Worm (Caenorhabditis elegans) whole organism, L1 larva: ENCODE results near the gene amt-3.

Source experiments
- C34B4.2 ChIP-seq: sonication (generic microtip); optimal IDR thresholded peaks from 2 replicates; lab custom pipeline; 2017; ENCODE audit warnings: mild to moderate bottlenecking, missing genetic modification characterization, missing compliant biosample characterization
- F16B12.6 ChIP-seq: fragments of 150-350 bp; optimal IDR thresholded peaks from 2 replicates; lab custom pipeline; 2014; ENCODE audit warnings: missing biosample characterization, missing genetic modification characterization
- ceh-82 ChIP-seq, 3 experiments: fragments of 150-350 bp in 1 of 3; sonication (generic microtip) in 2 of 3; optimal IDR thresholded peaks; 2 replicates each; lab custom pipeline; 2014 to 2017; ENCODE audit warnings: missing biosample characterization in 3 of 3, missing genetic modification characterization in 3 of 3
- elt-3 ChIP-seq, 6 experiments: fragments of 150-350 bp in 1 of 6; sonication (generic microtip); optimal IDR thresholded peaks; 2 replicates each; lab custom pipeline; 2017 to 2018; ENCODE audit warnings: missing biosample characterization in 6 of 6, missing genetic modification characterization in 6 of 6, inconsistent platforms in 1 of 6
- snpc-4 ChIP-seq: fragments of 150-350 bp; optimal IDR thresholded peaks from 2 replicates; lab custom pipeline; 2014; ENCODE audit warnings: missing biosample characterization, missing genetic modification characterization
- xbp-1 ChIP-seq: sonication (generic microtip); optimal IDR thresholded peaks from 2 replicates; lab custom pipeline; 2016; ENCODE audit warnings: missing genetic modification characterization, missing compliant biosample characterization

DNA sequence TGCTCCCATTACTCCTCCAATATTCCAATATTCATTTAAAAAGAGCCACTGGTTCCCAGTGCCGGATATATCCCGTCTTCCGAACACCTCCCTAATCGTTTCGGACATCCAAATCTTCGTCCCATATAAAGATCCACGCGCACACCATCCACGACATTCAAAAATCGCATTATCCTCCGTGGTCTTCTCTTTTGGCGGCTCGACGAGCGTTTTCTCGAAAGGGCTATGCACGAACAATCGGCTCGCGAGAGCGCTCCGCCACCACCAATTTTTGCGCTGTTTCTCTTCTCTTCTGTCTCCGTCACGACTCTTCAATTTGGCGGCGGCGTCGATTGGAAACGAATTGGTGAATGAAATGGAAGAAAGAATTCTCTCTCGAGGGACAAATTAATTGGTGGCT lies 15.7 kb downstream of the amt-3 start:
- TF ChIP-seq C34B4.2 (no peak), xbp-1 (tag; lab: Kevin White, UChicago) (no peak), ceh-82 (tag; optimal IDR thresholded peaks at IDR 0.05; lab: Kevin White, UChicago) (no peak), elt-3 (tag; optimal IDR thresholded peaks at IDR 0.05; lab: Kevin White, UChicago) (no peak), F16B12.6 (tag; lab: Kevin White, UChicago) (no peak), snpc-4 (tag; lab: Kevin White, UChicago) (no peak)
